Worm (Caenorhabditis elegans) whole organism, L4 larva: ENCODE measurements around the gene F56C4.1.
A peak's percentile ranks its signal among the peaks of the same experiment; 100 is the strongest.

Experiments used
- F26F4.8 ChIP-seq: fragments of 200-800 bp; sonication (Bioruptor generic); conservative IDR thresholded peaks from 2 replicates; pipeline ENCODE4 v1.3.6; 2022; ENCODE audit warnings: missing genetic modification characterization, missing compliant biosample characterization
- F37D6.2 ChIP-seq: sonication (generic microtip); optimal IDR thresholded peaks from 2 replicates; lab custom pipeline; 2016; ENCODE audit warnings: mild to moderate bottlenecking, missing genetic modification characterization, missing compliant biosample characterization
- T20F7.1 ChIP-seq: fragments of 200-800 bp; sonication (Bioruptor generic); optimal IDR thresholded peaks from 2 replicates; lab custom pipeline; 2018; ENCODE audit warnings: mild to moderate bottlenecking, missing genetic modification characterization, missing compliant biosample characterization
- Y5F2A.4 ChIP-seq: fragments of 200-800 bp; sonication (Bioruptor generic); optimal IDR thresholded peaks from 2 replicates; lab custom pipeline; 2018; ENCODE audit warnings: mild to moderate bottlenecking, missing genetic modification characterization, missing compliant biosample characterization
- ZK337.2 ChIP-seq: fragments of 200-800 bp; sonication (Bioruptor generic); IDR thresholded peaks from 2 replicates; pipeline ENCODE4 v1.3.6; 2022; ENCODE audit warnings: missing genetic modification reagents, missing genetic modification characterization, missing compliant biosample characterization
- aha-1 ChIP-seq: fragments of 150-350 bp; peaks from one replicate; lab custom pipeline; 2014; ENCODE audit warnings: missing biosample characterization, missing genetic modification characterization
- arid-1 ChIP-seq: fragments of 200-800 bp; sonication (Bioruptor generic); conservative IDR thresholded peaks from 2 replicates; pipeline ENCODE4 v1.3.6; 2022; ENCODE audit warnings: missing genetic modification reagents, missing genetic modification characterization, missing compliant biosample characterization
- ceh-32 ChIP-seq: sonication (generic microtip); optimal IDR thresholded peaks from 2 replicates; lab custom pipeline; 2016; ENCODE audit warnings: mild to moderate bottlenecking, missing genetic modification characterization, missing compliant biosample characterization; ENCODE audit not compliant: poor library complexity
- cey-2 ChIP-seq: sonication (generic microtip); optimal IDR thresholded peaks from 3 replicates; lab custom pipeline; 2017; ENCODE audit warnings: missing genetic modification characterization, mild to moderate bottlenecking, missing compliant biosample characterization, antibody characterized with exemption, borderline replicate concordance; ENCODE audit not compliant: insufficient read depth
- ctbp-1 ChIP-seq: fragments of 200-800 bp; sonication (Bioruptor generic); IDR thresholded peaks from 2 replicates; pipeline ENCODE4 v1.3.6; 2022; ENCODE audit warnings: missing genetic modification reagents, missing genetic modification characterization, missing compliant biosample characterization
- daf-8 ChIP-seq: fragments of 200-800 bp; sonication (Bioruptor generic); IDR thresholded peaks from 2 replicates; pipeline ENCODE4 v1.3.6; 2022; ENCODE audit warnings: missing genetic modification characterization, missing compliant biosample characterization
- dmd-6 ChIP-seq: fragments of 200-800 bp; sonication (Bioruptor generic); IDR thresholded peaks from 2 replicates; pipeline ENCODE4 v1.3.6; 2022; ENCODE audit warnings: missing genetic modification reagents, missing genetic modification characterization, missing compliant biosample characterization
- dpl-1 ChIP-seq: fragments of 150-350 bp; optimal IDR thresholded peaks from 2 replicates; lab custom pipeline; 2014; ENCODE audit warnings: missing biosample characterization, missing genetic modification reagents, missing genetic modification characterization
- gei-8 ChIP-seq: fragments of 200-800 bp; sonication (Bioruptor generic); optimal IDR thresholded peaks from 2 replicates; lab custom pipeline; 2018; ENCODE audit warnings: mild to moderate bottlenecking, missing genetic modification characterization, missing compliant biosample characterization
- lim-7 ChIP-seq: fragments of 200-800 bp; sonication (Bioruptor generic); IDR thresholded peaks from 2 replicates; pipeline ENCODE4 v1.3.6; 2022; ENCODE audit warnings: missing genetic modification characterization, missing compliant biosample characterization
- lin-38 ChIP-seq: fragments of 200-800 bp; sonication (Bioruptor generic); IDR thresholded peaks from 2 replicates; pipeline ENCODE4 v1.3.6; 2022; ENCODE audit warnings: missing genetic modification reagents, missing genetic modification characterization, missing compliant biosample characterization
- lsy-2 ChIP-seq, 2 experiments: fragments of 150-350 bp in 1 of 2; sonication (generic microtip) in 1 of 2; optimal IDR thresholded peaks; 2 replicates each; lab custom pipeline; 2014 to 2017; ENCODE audit warnings: missing biosample characterization in 2 of 2, missing genetic modification characterization in 2 of 2
- mdl-1 ChIP-seq, 2 experiments: fragments of 150-350 bp in 1 of 2; sonication (generic microtip) in 1 of 2; optimal IDR thresholded peaks; 2 replicates each; lab custom pipeline; 2014 to 2017; ENCODE audit warnings: missing biosample characterization in 2 of 2, missing genetic modification characterization in 2 of 2
- mdt-29 ChIP-seq: fragments of 200-800 bp; sonication (Bioruptor generic); IDR thresholded peaks from 2 replicates; pipeline ENCODE4 v1.3.6; 2022; ENCODE audit warnings: missing genetic modification reagents, missing genetic modification characterization, missing compliant biosample characterization
- mep-1 ChIP-seq: fragments of 150-350 bp; sonication (generic microtip); optimal IDR thresholded peaks from 3 replicates; lab custom pipeline; 2014; ENCODE audit warnings: missing biosample characterization, missing genetic modification characterization
- mxl-2 ChIP-seq: fragments of 200-800 bp; sonication (Bioruptor generic); conservative IDR thresholded peaks from 2 replicates; pipeline ENCODE4 v1.3.6; 2022; ENCODE audit warnings: missing genetic modification reagents, missing genetic modification characterization, missing compliant biosample characterization
- mxl-3 ChIP-seq: fragments of 200-800 bp; sonication (Bioruptor generic); optimal IDR thresholded peaks from 2 replicates; lab custom pipeline; 2018; ENCODE audit warnings: mild to moderate bottlenecking, missing genetic modification characterization, missing compliant biosample characterization
- nhr-11 ChIP-seq: fragments of 150-350 bp; optimal IDR thresholded peaks from 2 replicates; lab custom pipeline; 2014; ENCODE audit warnings: missing biosample characterization, missing genetic modification characterization
- nhr-111 ChIP-seq: fragments of 200-800 bp; sonication (Bioruptor generic); optimal IDR thresholded peaks from 2 replicates; lab custom pipeline; 2018; ENCODE audit warnings: mild to moderate bottlenecking, missing genetic modification characterization, missing compliant biosample characterization
- nhr-28 ChIP-seq: fragments of 150-350 bp; optimal IDR thresholded peaks from 2 replicates; lab custom pipeline; 2014; ENCODE audit warnings: missing biosample characterization, missing genetic modification characterization
- nhr-42 ChIP-seq: fragments of 200-800 bp; sonication (Bioruptor generic); IDR thresholded peaks from 2 replicates; pipeline ENCODE4 v1.3.6; 2022; ENCODE audit warnings: missing genetic modification characterization, missing compliant biosample characterization
- nhr-6 ChIP-seq: fragments of 150-350 bp; optimal IDR thresholded peaks from 2 replicates; lab custom pipeline; 2014; ENCODE audit warnings: missing biosample characterization, missing genetic modification characterization
- saeg-2 ChIP-seq: fragments of 200-800 bp; sonication (Bioruptor generic); IDR thresholded peaks from 2 replicates; pipeline ENCODE4 v1.3.6; 2022; ENCODE audit warnings: missing genetic modification reagents, missing genetic modification characterization, missing compliant biosample characterization
- skn-1 ChIP-seq: fragments of 150-350 bp; optimal IDR thresholded peaks from 2 replicates; lab custom pipeline; 2014; ENCODE audit warnings: missing biosample characterization, missing genetic modification characterization
- snpc-1.2 ChIP-seq: fragments of 200-800 bp; sonication (Bioruptor generic); IDR thresholded peaks from 2 replicates; pipeline ENCODE4 v1.3.6; 2022; ENCODE audit warnings: missing genetic modification reagents, missing genetic modification characterization, missing compliant biosample characterization
- tra-1 ChIP-seq: fragments of 200-800 bp; sonication (Bioruptor generic); IDR thresholded peaks from 2 replicates; pipeline ENCODE4 v1.3.6; 2022; ENCODE audit warnings: missing genetic modification reagents, missing genetic modification characterization, missing compliant biosample characterization
- unc-130 ChIP-seq: sonication (generic microtip); optimal IDR thresholded peaks from 2 replicates; lab custom pipeline; 2016; ENCODE audit warnings: missing genetic modification reagents, missing genetic modification characterization, missing compliant biosample characterization
- unc-62 ChIP-seq, 3 experiments: fragments of 150-350 bp in 1 of 3; sonication (generic microtip); optimal IDR thresholded peaks in 2 of 3; peaks in 1 of 3; 1 replicate in 1 of 3; 2 replicates in 2 of 3; lab custom pipeline; 2014 to 2017; ENCODE audit warnings: missing biosample characterization in 3 of 3, missing genetic modification characterization in 3 of 3, missing genetic modification reagents in 3 of 3, missing genotype in 1 of 3
- vab-7 ChIP-seq: fragments of 200-800 bp; sonication (Bioruptor generic); IDR thresholded peaks from 2 replicates; pipeline ENCODE4 v1.3.6; 2022; ENCODE audit warnings: missing genetic modification reagents, missing genetic modification characterization, missing compliant biosample characterization
- zfp-2 ChIP-seq: sonication (generic microtip); optimal IDR thresholded peaks from 2 replicates; lab custom pipeline; 2016; ENCODE audit warnings: mild to moderate bottlenecking, missing genetic modification characterization, missing compliant biosample characterization

The F56C4.1 gene

ce11 chrIV:10666523-10666922 lies 29.8 kb downstream of the F56C4.1 start, which contains the start of gene epi-1:
epi-1 (plus strand) TSS chrIV:10666823.
- TF ChIP-seq ctbp-1 (GFP tag; lab: Robert Waterston, UW) (no peak), mxl-2 (GFP tag; lab: Robert Waterston, UW) (no peak), lim-7 (GFP tag; lab: Robert Waterston, UW) (no peak), Y5F2A.4 (GFP tag; lab: Kevin White, UChicago) (no peak), nhr-42 (no peak), zfp-2 (no peak), lin-38 (GFP tag; lab: Robert Waterston, UW) (no peak), tra-1 (GFP tag; lab: Robert Waterston, UW) (no peak), dpl-1 (no peak), nhr-11 (tag; lab: Kevin White, UChicago) (no peak), skn-1 (no peak), lsy-2 (tag; optimal IDR thresholded peaks at IDR 0.05; lab: Kevin White, UChicago) (no peak)

- no peak for TF ChIP-seq snpc-1.2 (GFP tag; lab: Robert Waterston, UW)
- TF ChIP-seq mdt-29, result no peak
- peak in 1 of 2 experiments; percentile 99 for TF ChIP-seq unc-62 (GFP tag; optimal IDR thresholded peaks at IDR 0.05 in 1 of 2; lab: Kevin White, UChicago)
- no peak for TF ChIP-seq unc-62 (tag; optimal IDR thresholded peaks at IDR 0.05; lab: Kevin White, UChicago)
- TF ChIP-seq F26F4.8 (GFP tag; lab: Robert Waterston, UW), result no peak
- TF ChIP-seq, all 104 proteins: peak for 1
These were observed 31.8 kb downstream of the F56C4.1 start for ce11 chrIV:10668561-10668960.

- TF ChIP-seq arid-1 (GFP tag; lab: Robert Waterston, UW), result no peak
- TF ChIP-seq T20F7.1 (GFP tag; lab: Kevin White, UChicago), result no peak
- TF ChIP-seq unc-62 (GFP tag; optimal IDR thresholded peaks at IDR 0.05 in 1 of 2; lab: Kevin White, UChicago), result no peak
- no peak for TF ChIP-seq unc-62 (tag; optimal IDR thresholded peaks at IDR 0.05; lab: Kevin White, UChicago)
- no peak for TF ChIP-seq cey-2 (tag; lab: Kevin White, UChicago)
- no peak for TF ChIP-seq ZK337.2 (GFP tag; lab: Robert Waterston, UW)
- TF ChIP-seq gei-8 (GFP tag; lab: Kevin White, UChicago), result no peak
- no peak for TF ChIP-seq ceh-32 (tag; lab: Kevin White, UChicago)
- TF ChIP-seq mdt-29, result no peak
- TF ChIP-seq mep-1 (tag; lab: Kevin White, UChicago), result no peak
- no peak for TF ChIP-seq tra-1 (GFP tag; lab: Robert Waterston, UW)
- no peak for TF ChIP-seq saeg-2 (GFP tag; lab: Robert Waterston, UW)
- TF ChIP-seq unc-130, result no peak
- no peak for TF ChIP-seq lin-38 (GFP tag; lab: Robert Waterston, UW)
- no peak for TF ChIP-seq nhr-6 (tag; lab: Kevin White, UChicago)
- TF ChIP-seq F37D6.2 (tag; lab: Kevin White, UChicago), result no peak
These were observed 43.6 kb downstream of the F56C4.1 start, which contains the start of gene K08C7.4 for ce11 chrIV:10680379-10680778. K08C7.4 (minus strand) TSS chrIV:10680479.

ce11 chrIV:10682155-10682749 lies 45.5 kb downstream of the F56C4.1 start, which contains the start of gene fmo-2:
fmo-2 (plus strand) TSS chrIV:10682524.
- TF ChIP-seq vab-7 (GFP tag; lab: Robert Waterston, UW), result no peak
- TF ChIP-seq mdl-1 (tag; optimal IDR thresholded peaks at IDR 0.05; lab: Kevin White, UChicago), result peak in 1 of 2 experiments; percentile 74
- TF ChIP-seq unc-62 (GFP tag; optimal IDR thresholded peaks at IDR 0.05 in 1 of 2; lab: Kevin White, UChicago), result peak in 1 of 2 experiments; percentile 99
- no peak for TF ChIP-seq unc-62 (tag; optimal IDR thresholded peaks at IDR 0.05; lab: Kevin White, UChicago)
- peak; percentile 76 for TF ChIP-seq nhr-28 (tag; lab: Kevin White, UChicago)
- TF ChIP-seq nhr-111 (GFP tag; lab: Kevin White, UChicago), result no peak
- TF ChIP-seq mxl-3 (GFP tag; lab: Kevin White, UChicago), result peak; percentile 80
- no peak for TF ChIP-seq nhr-11 (tag; lab: Kevin White, UChicago)
- no peak for TF ChIP-seq daf-8 (GFP tag; lab: Robert Waterston, UW)
- TF ChIP-seq aha-1 (tag; lab: Kevin White, UChicago), result peak; percentile 82
- 0 out of 2 replicates have a peak, but pooled peaks have one; percentile 31 for TF ChIP-seq dmd-6 (GFP tag; lab: Robert Waterston, UW)
- TF ChIP-seq tra-1 (GFP tag; lab: Robert Waterston, UW), result 0 out of 2 replicates have a peak, but pooled peaks have one; percentile 28
